Fruit fly (Drosophila melanogaster) whole organism, prepupa: ENCODE measurements around the gene Dup99B.

ENCODE experiments used
- CG10631 ChIP-seq: fragments of 200-800 bp; sonication (Bioruptor generic); optimal IDR thresholded peaks from 2 replicates; lab custom pipeline; 2016; ENCODE audit warnings: missing biosample characterization, missing genetic modification characterization
- CG10669 ChIP-seq: fragments of 200-800 bp; sonication (Bioruptor generic); optimal IDR thresholded peaks from 3 replicates; lab custom pipeline; 2018; ENCODE audit warnings: missing biosample characterization, mild to moderate bottlenecking, missing genetic modification characterization, moderate library complexity
- CG11294 ChIP-seq: fragments of 200-800 bp; sonication (Bioruptor generic); IDR thresholded peaks from 2 replicates; pipeline ENCODE4 v1.3.6; 2022; ENCODE audit warnings: missing biosample characterization, missing genetic modification characterization
- CG11762 ChIP-seq: fragments of 200-800 bp; sonication (Bioruptor generic); optimal IDR thresholded peaks from 3 replicates; lab custom pipeline; 2016; ENCODE audit warnings: missing biosample characterization, missing genetic modification characterization; ENCODE audit not compliant: insufficient read depth
- CG11902 ChIP-seq: fragments of 200-800 bp; sonication (Bioruptor generic); optimal IDR thresholded peaks from 3 replicates; lab custom pipeline; 2016; ENCODE audit warnings: missing biosample characterization, missing genetic modification characterization
- CG16779 ChIP-seq: fragments of 200-800 bp; sonication (Bioruptor generic); optimal IDR thresholded peaks from 3 replicates; lab custom pipeline; 2017; ENCODE audit warnings: missing biosample characterization, mild to moderate bottlenecking, missing genetic modification characterization
- CG31627 ChIP-seq: fragments of 200-800 bp; sonication (Bioruptor generic); optimal IDR thresholded peaks from 3 replicates; lab custom pipeline; 2016; ENCODE audit warnings: missing biosample characterization, missing genetic modification characterization
- CG32006 ChIP-seq: fragments of 200-800 bp; sonication (Bioruptor generic); optimal IDR thresholded peaks from 3 replicates; lab custom pipeline; 2017; ENCODE audit warnings: missing biosample characterization, mild to moderate bottlenecking, missing genetic modification characterization
- CG4318 ChIP-seq: fragments of 200-800 bp; sonication (Bioruptor generic); optimal IDR thresholded peaks from 3 replicates; lab custom pipeline; 2017; ENCODE audit warnings: missing biosample characterization, mild to moderate bottlenecking, missing genetic modification characterization
- CG6163 ChIP-seq: fragments of 200-800 bp; sonication (Bioruptor generic); IDR thresholded peaks from 3 replicates; pipeline ENCODE4 v1.3.6; 2022; ENCODE audit warnings: missing biosample characterization, missing genetic modification characterization
- CG6276 ChIP-seq: fragments of 200-800 bp; sonication (Bioruptor generic); optimal IDR thresholded peaks from 2 replicates; lab custom pipeline; 2017; ENCODE audit warnings: missing biosample characterization, mild to moderate bottlenecking, missing genetic modification characterization
- CG6792 ChIP-seq: fragments of 200-800 bp; sonication (Bioruptor generic); optimal IDR thresholded peaks from 3 replicates; lab custom pipeline; 2016; ENCODE audit warnings: missing biosample characterization, missing genetic modification characterization
- CG6808 ChIP-seq: fragments of 200-800 bp; sonication (Bioruptor generic); optimal IDR thresholded peaks from 3 replicates; lab custom pipeline; 2017; ENCODE audit warnings: missing biosample characterization, missing genetic modification characterization, mild to moderate bottlenecking, moderate library complexity, missing genetic modification reagents
- CG6854 ChIP-seq: fragments of 200-800 bp; sonication (Bioruptor generic); optimal IDR thresholded peaks from 2 replicates; lab custom pipeline; 2017; ENCODE audit warnings: missing biosample characterization, mild to moderate bottlenecking, missing genetic modification characterization
- CG7368 ChIP-seq: fragments of 200-800 bp; sonication (Bioruptor generic); optimal IDR thresholded peaks from 3 replicates; lab custom pipeline; 2016; ENCODE audit warnings: missing biosample characterization, missing genetic modification characterization
- CG8119 ChIP-seq: fragments of 200-800 bp; sonication (Bioruptor generic); IDR thresholded peaks from 3 replicates; pipeline ENCODE4 v1.3.6; 2022; ENCODE audit warnings: missing biosample characterization, missing genetic modification characterization
- CG8319 ChIP-seq: fragments of 200-800 bp; sonication (Bioruptor generic); optimal IDR thresholded peaks from 3 replicates; lab custom pipeline; 2016; ENCODE audit warnings: missing biosample characterization, missing genetic modification characterization
- CG8632 ChIP-seq: fragments of 200-800 bp; sonication (Bioruptor generic); optimal IDR thresholded peaks from 3 replicates; lab custom pipeline; 2016; ENCODE audit warnings: missing biosample characterization, missing genetic modification characterization
- CG9139 ChIP-seq: fragments of 200-800 bp; sonication (Bioruptor generic); optimal IDR thresholded peaks from 3 replicates; lab custom pipeline; 2017; ENCODE audit warnings: missing biosample characterization, mild to moderate bottlenecking, missing genetic modification characterization
- Eip75B ChIP-seq: fragments of 200-800 bp; sonication (Bioruptor generic); optimal IDR thresholded peaks from 3 replicates; lab custom pipeline; 2016; ENCODE audit warnings: missing biosample characterization, missing genetic modification characterization
- Eip78C ChIP-seq: fragments of 200-800 bp; sonication (Bioruptor generic); peaks from one replicate; lab custom pipeline; 2016; ENCODE audit warnings: missing biosample characterization, missing genetic modification characterization
- Eip93F ChIP-seq: fragments of 200-800 bp; sonication (Bioruptor generic); optimal IDR thresholded peaks from 2 replicates; lab custom pipeline; 2016; ENCODE audit warnings: missing biosample characterization, mild to moderate bottlenecking, missing genetic modification characterization
- Ets21C ChIP-seq: fragments of 200-800 bp; sonication (Bioruptor generic); optimal IDR thresholded peaks from 3 replicates; lab custom pipeline; 2016; ENCODE audit warnings: missing biosample characterization, missing genetic modification characterization
- Ets96B ChIP-seq: fragments of 200-800 bp; optimal IDR thresholded peaks from 2 replicates; lab custom pipeline; 2019; ENCODE audit warnings: missing biosample characterization, mild to moderate bottlenecking, missing genetic modification characterization, moderate library complexity
- Gug ChIP-seq: fragments of 200-800 bp; sonication (Bioruptor generic); IDR thresholded peaks from 2 replicates; pipeline ENCODE4 v1.3.6; 2022; ENCODE audit warnings: missing biosample characterization, missing genetic modification characterization
- Hr4 ChIP-seq: fragments of 200-800 bp; sonication (Bioruptor generic); optimal IDR thresholded peaks from 3 replicates; lab custom pipeline; 2016; ENCODE audit warnings: missing biosample characterization, missing genetic modification characterization
- Lpt ChIP-seq: fragments of 200-800 bp; sonication (Bioruptor generic); optimal IDR thresholded peaks from 3 replicates; lab custom pipeline; 2016; ENCODE audit warnings: missing biosample characterization, missing genetic modification characterization
- Met ChIP-seq: fragments of 200-800 bp; sonication (Bioruptor generic); optimal IDR thresholded peaks from 3 replicates; lab custom pipeline; 2016; ENCODE audit warnings: missing biosample characterization, missing genetic modification characterization
- OdsH ChIP-seq: fragments of 200-800 bp; sonication (Bioruptor generic); optimal IDR thresholded peaks from 3 replicates; lab custom pipeline; 2016; ENCODE audit warnings: missing biosample characterization, missing genetic modification characterization
- Smox ChIP-seq: fragments of 200-800 bp; sonication (Bioruptor generic); optimal IDR thresholded peaks from 3 replicates; lab custom pipeline; 2016; ENCODE audit warnings: missing biosample characterization, missing genetic modification characterization
- Sox15 ChIP-seq: fragments of 200-800 bp; sonication (Bioruptor generic); optimal IDR thresholded peaks from 3 replicates; lab custom pipeline; 2016; ENCODE audit warnings: missing biosample characterization, missing genetic modification characterization
- acj6 ChIP-seq: fragments of 200-800 bp; sonication (Bioruptor generic); optimal IDR thresholded peaks from 3 replicates; lab custom pipeline; 2016; ENCODE audit warnings: missing biosample characterization, missing genetic modification characterization
- dac ChIP-seq: fragments of 200-800 bp; sonication (Bioruptor generic); optimal IDR thresholded peaks from 2 replicates; lab custom pipeline; 2017; ENCODE audit warnings: missing biosample characterization, mild to moderate bottlenecking, missing genetic modification characterization
- eg ChIP-seq: fragments of 200-800 bp; sonication (Bioruptor generic); IDR thresholded peaks from 3 replicates; pipeline ENCODE4 v1.3.6; 2022; ENCODE audit warnings: missing biosample characterization, missing genetic modification characterization
- esn ChIP-seq: fragments of 200-800 bp; sonication (Bioruptor generic); optimal IDR thresholded peaks from 2 replicates; lab custom pipeline; 2016; ENCODE audit warnings: missing biosample characterization, mild to moderate bottlenecking, missing genetic modification characterization, moderate library complexity
- fd59A ChIP-seq: fragments of 200-800 bp; sonication (Bioruptor generic); optimal IDR thresholded peaks from 2 replicates; lab custom pipeline; 2017; ENCODE audit warnings: missing biosample characterization, mild to moderate bottlenecking, missing genetic modification characterization, missing genetic modification reagents
- fd85E ChIP-seq: fragments of 200-800 bp; sonication (Bioruptor generic); optimal IDR thresholded peaks from 3 replicates; lab custom pipeline; 2016; ENCODE audit warnings: missing biosample characterization, missing genetic modification characterization
- fkh ChIP-seq: fragments of 200-800 bp; sonication (Bioruptor generic); optimal IDR thresholded peaks from 3 replicates; lab custom pipeline; 2017; ENCODE audit warnings: missing biosample characterization, mild to moderate bottlenecking, missing genetic modification characterization, moderate library complexity
- lz ChIP-seq: fragments of 200-800 bp; sonication (Bioruptor generic); optimal IDR thresholded peaks from 3 replicates; lab custom pipeline; 2016; ENCODE audit warnings: missing biosample characterization, missing genetic modification characterization
- net ChIP-seq: fragments of 200-800 bp; sonication (Bioruptor generic); optimal IDR thresholded peaks from 3 replicates; lab custom pipeline; 2016; ENCODE audit warnings: missing biosample characterization, missing genetic modification characterization
- pdm3 ChIP-seq: fragments of 200-800 bp; sonication (Bioruptor generic); optimal IDR thresholded peaks from 3 replicates; lab custom pipeline; 2016; ENCODE audit warnings: missing biosample characterization, missing genetic modification characterization
- salr ChIP-seq, 2 experiments: fragments of 200-800 bp; sonication (Bioruptor generic); optimal IDR thresholded peaks; 3 replicates each; lab custom pipeline; 2016 to 2018; ENCODE audit warnings: missing biosample characterization in 2 of 2, missing genetic modification characterization in 2 of 2, mild to moderate bottlenecking in 1 of 2
- ss ChIP-seq, 2 experiments: fragments of 200-800 bp; sonication (Bioruptor generic); optimal IDR thresholded peaks; 2 replicates in 1 of 2; 3 replicates in 1 of 2; lab custom pipeline; 2017 to 2018; ENCODE audit warnings: mild to moderate bottlenecking in 2 of 2, missing biosample characterization in 2 of 2, missing genetic modification characterization in 2 of 2, moderate library complexity in 1 of 2
- topi ChIP-seq: fragments of 200-800 bp; sonication (Bioruptor generic); optimal IDR thresholded peaks from 3 replicates; lab custom pipeline; 2016; ENCODE audit warnings: missing biosample characterization, missing genetic modification characterization

Gene Dup99B

DNA sequence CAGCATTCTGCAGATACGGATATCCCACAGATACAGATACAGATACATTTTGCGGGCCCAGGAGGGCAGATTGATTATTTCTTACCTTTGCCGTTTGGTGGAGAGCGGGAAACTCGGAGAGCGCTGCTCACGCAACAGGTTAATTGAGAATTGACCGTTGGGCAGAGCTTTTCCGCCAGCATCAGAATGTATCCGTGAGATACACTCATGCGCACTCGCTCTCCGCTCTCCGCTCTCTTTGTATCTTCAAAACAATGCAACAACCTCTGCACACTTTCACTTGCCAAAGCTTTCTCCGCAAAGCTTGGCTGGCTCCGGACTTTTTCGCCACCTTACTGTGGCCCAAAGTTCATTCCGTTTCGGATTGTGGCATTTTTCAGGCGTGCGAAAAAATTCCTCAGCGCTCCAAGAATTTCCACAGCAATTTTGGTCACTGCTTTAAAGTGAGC, 33.0 kb downstream of the Dup99B start, which contains the start of the genes CG7582 and Gycalpha99B (continued):
- TF ChIP-seq CG11762 (GFP tag; lab: Kevin White, UChicago) (no peak), dac (GFP tag; lab: Kevin White, UChicago) (no peak), CG10669 (GFP tag; lab: Kevin White, UChicago) (no peak), Gug (GFP tag; lab: Robert Waterston, UW) (no peak), CG10631 (GFP tag; lab: Kevin White, UChicago) (no peak), CG7368 (GFP tag; lab: Kevin White, UChicago) (no peak), Eip75B (GFP tag; lab: Kevin White, UChicago) (no peak), Met (GFP tag; lab: Kevin White, UChicago) (no peak), CG11902 (no peak), esn (GFP tag; lab: Kevin White, UChicago) (no peak), CG9139 (GFP tag; lab: Kevin White, UChicago) (no peak), CG31627 (GFP tag; lab: Kevin White, UChicago) (no peak), topi (GFP tag; lab: Kevin White, UChicago) (no peak), eg (GFP tag; lab: Robert Waterston, UW) (peak; percentile 14; the same call in 1 of the 3 replicates)

DNA sequence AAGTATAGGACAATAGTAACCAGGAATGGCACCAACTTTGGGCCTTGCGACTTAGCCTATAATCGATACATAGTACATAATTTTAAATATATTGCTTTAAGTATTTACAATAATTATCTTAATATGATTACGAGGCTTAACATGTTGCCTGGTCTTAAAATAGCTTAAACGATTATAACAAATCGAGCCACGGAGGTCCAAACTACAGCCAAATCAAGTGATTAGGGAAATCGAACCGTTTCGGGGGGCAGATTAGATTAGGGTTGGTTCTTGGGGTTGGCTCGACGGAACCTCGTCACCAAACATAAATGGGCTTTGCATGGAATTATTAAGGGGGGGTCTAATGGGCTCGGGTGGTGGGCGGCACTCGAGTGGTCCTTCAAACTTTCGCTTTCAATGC, 33.9 kb downstream of the Dup99B start:
- TF ChIP-seq ss (GFP tag; optimal IDR thresholded peaks at IDR 0.05; lab: Kevin White, UChicago) (no peak), CG8119 (GFP tag; lab: Robert Waterston, UW) (no peak), CG7368 (GFP tag; lab: Kevin White, UChicago) (no peak), esn (GFP tag; lab: Kevin White, UChicago) (no peak), fd59A (GFP tag; lab: Kevin White, UChicago) (no peak), CG6792 (GFP tag; lab: Kevin White, UChicago) (no peak), Sox15 (GFP tag; lab: Kevin White, UChicago) (no peak), pdm3 (GFP tag; lab: Kevin White, UChicago) (no peak), fkh (GFP tag; lab: Kevin White, UChicago) (no peak), eg (GFP tag; lab: Robert Waterston, UW) (no peak), Ets96B (tag; lab: Kevin White, UChicago) (no peak), CG11294 (GFP tag; lab: Robert Waterston, UW) (no peak), Hr4 (GFP tag; lab: Kevin White, UChicago) (no peak), CG8632 (GFP tag; lab: Kevin White, UChicago) (no peak), CG6854 (GFP tag; lab: Kevin White, UChicago) (no peak)

DNA sequence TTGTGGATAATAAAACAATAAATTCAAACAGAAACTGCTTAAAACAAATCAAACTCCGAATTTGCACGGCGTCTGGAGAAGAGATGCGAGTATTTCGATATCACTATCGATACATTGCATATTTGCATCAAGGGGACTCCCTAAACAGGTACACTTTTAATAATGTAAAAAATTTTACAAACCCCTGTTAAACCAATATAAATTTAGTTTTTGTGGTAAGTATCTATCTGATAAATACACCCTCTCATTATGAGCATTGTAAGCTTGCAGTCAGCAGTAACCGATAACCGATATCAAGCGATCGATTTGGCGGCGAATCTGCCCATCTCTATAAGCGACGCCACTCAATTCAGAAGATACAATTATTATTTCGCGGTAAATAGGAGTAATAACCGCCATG, 39.8 kb downstream of the Dup99B start, which contains the start of the genes Bub3 and Cap-D2:
Gene Bub3, minus strand, starts transcription at position 89 of the 400 bp plus-strand sequence.
Gene Cap-D2, plus strand, starts transcription at position 319 of the 400 bp plus-strand sequence.
- TF ChIP-seq acj6 (GFP tag; lab: Kevin White, UChicago) (peak; percentile 56), CG6854 (GFP tag; lab: Kevin White, UChicago) (no peak), CG6808 (GFP tag; lab: Kevin White, UChicago) (no peak), CG16779 (tag; lab: Kevin White, UChicago) (no peak), Eip93F (GFP tag; lab: Kevin White, UChicago) (peak; percentile 30), CG32006 (peak; percentile 59), OdsH (peak; percentile 75), Gug (GFP tag; lab: Robert Waterston, UW) (peak; percentile 60), pdm3 (GFP tag; lab: Kevin White, UChicago) (peak; percentile 71), lz (peak; percentile 74), ss (GFP tag; optimal IDR thresholded peaks at IDR 0.05; lab: Kevin White, UChicago) (no peak), Eip78C (GFP tag; lab: Kevin White, UChicago) (peak; percentile 84), CG6276 (GFP tag; lab: Kevin White, UChicago) (no peak), Lpt (GFP tag; lab: Kevin White, UChicago) (peak; percentile 54), Ets21C (GFP tag; lab: Kevin White, UChicago) (peak; percentile 53), CG8119 (GFP tag; lab: Robert Waterston, UW) (peak; percentile 47; the same call in 2 of the 3 replicates), fd59A (GFP tag; lab: Kevin White, UChicago) (no peak), Eip75B (GFP tag; lab: Kevin White, UChicago) (no peak), eg (GFP tag; lab: Robert Waterston, UW) (peak; percentile 75; the same call in 2 of the 3 replicates), CG6792 (GFP tag; lab: Kevin White, UChicago) (peak; percentile 37), CG6163 (GFP tag; lab: Robert Waterston, UW) (peak; percentile 77), Smox (peak; percentile 60), CG31627 (GFP tag; lab: Kevin White, UChicago) (peak; percentile 74), net (GFP tag; lab: Kevin White, UChicago) (peak; percentile 44), CG10631 (GFP tag; lab: Kevin White, UChicago) (no peak), Ets96B (tag; lab: Kevin White, UChicago) (peak; percentile 63), Hr4 (GFP tag; lab: Kevin White, UChicago) (peak; percentile 74), Met (GFP tag; lab: Kevin White, UChicago) (peak; percentile 66), dac (GFP tag; lab: Kevin White, UChicago) (no peak), CG11762 (GFP tag; lab: Kevin White, UChicago) (peak; percentile 21), CG8319 (peak; percentile 13), CG9139 (GFP tag; lab: Kevin White, UChicago) (no peak), CG4318 (GFP tag; lab: Kevin White, UChicago) (no peak), salr (GFP tag; optimal IDR thresholded peaks at IDR 0.05; lab: Kevin White, UChicago) (no peak), fd85E (GFP tag; lab: Kevin White, UChicago) (no peak)
